Worm (Caenorhabditis elegans) whole organism, mixed stage, embryonic: ENCODE data around the gene kin-5.

Experiments
- M03D4.4 ChIP-seq: sonication (generic microtip); optimal IDR thresholded peaks from 2 replicates; lab custom pipeline; 2017; ENCODE audit warnings: mild to moderate bottlenecking, missing genetic modification characterization, missing compliant biosample characterization
- blmp-1 ChIP-seq: fragments of 150-350 bp; optimal IDR thresholded peaks from 2 replicates; lab custom pipeline; 2014; ENCODE audit warnings: missing biosample characterization, missing genetic modification characterization
- ceh-39 ChIP-seq: fragments of 150-350 bp; optimal IDR thresholded peaks from 2 replicates; lab custom pipeline; 2014; ENCODE audit warnings: missing biosample characterization, missing genetic modification characterization
- ceh-43 ChIP-seq: fragments of 200-800 bp; sonication (Bioruptor generic); optimal IDR thresholded peaks from 2 replicates; lab custom pipeline; 2018; ENCODE audit warnings: mild to moderate bottlenecking, missing genetic modification characterization, moderate library complexity, missing compliant biosample characterization
- ceh-83 ChIP-seq: fragments of 200-800 bp; sonication (Bioruptor generic); optimal IDR thresholded peaks from 2 replicates; lab custom pipeline; 2018; ENCODE audit warnings: mild to moderate bottlenecking, missing genetic modification characterization, missing compliant biosample characterization
- ces-1 ChIP-seq: fragments of 150-350 bp; optimal IDR thresholded peaks from 2 replicates; lab custom pipeline; 2014; ENCODE audit warnings: missing biosample characterization, missing genetic modification reagents, missing genetic modification characterization
- cnd-1 ChIP-seq: fragments of 200-800 bp; sonication (Bioruptor generic); optimal IDR thresholded peaks from 2 replicates; lab custom pipeline; 2018; ENCODE audit warnings: mild to moderate bottlenecking, missing genetic modification characterization, missing compliant biosample characterization
- drap-1 ChIP-seq: fragments of 200-800 bp; sonication (Bioruptor generic); optimal IDR thresholded peaks from 3 replicates; lab custom pipeline; 2018; ENCODE audit warnings: mild to moderate bottlenecking, missing genetic modification characterization, missing compliant biosample characterization
- elt-1 ChIP-seq: sonication (generic microtip); optimal IDR thresholded peaks from 2 replicates; lab custom pipeline; 2017; ENCODE audit warnings: missing genetic modification characterization, mild to moderate bottlenecking, missing compliant biosample characterization, antibody characterized with exemption, moderate library complexity, borderline replicate concordance; ENCODE audit not compliant: insufficient read depth
- elt-3 ChIP-seq: fragments of 150-350 bp; optimal IDR thresholded peaks from 2 replicates; lab custom pipeline; 2014; ENCODE audit warnings: missing biosample characterization, missing genetic modification characterization
- flh-1 ChIP-seq: fragments of 200-800 bp; sonication (Bioruptor generic); optimal IDR thresholded peaks from 2 replicates; lab custom pipeline; 2018; ENCODE audit warnings: mild to moderate bottlenecking, missing genetic modification characterization, moderate library complexity, missing compliant biosample characterization
- hlh-1 ChIP-seq: fragments of 150-350 bp; optimal IDR thresholded peaks from 2 replicates; lab custom pipeline; 2014; ENCODE audit warnings: missing biosample characterization, missing genetic modification reagents, missing genetic modification characterization
- lin-13 ChIP-seq: fragments of 150-350 bp; optimal IDR thresholded peaks from 2 replicates; lab custom pipeline; 2014; ENCODE audit warnings: missing biosample characterization, missing genetic modification characterization
- lin-32 ChIP-seq: fragments of 200-800 bp; sonication (Bioruptor generic); optimal IDR thresholded peaks from 2 replicates; lab custom pipeline; 2018; ENCODE audit warnings: mild to moderate bottlenecking, missing genetic modification characterization, missing compliant biosample characterization
- lsy-2 ChIP-seq: fragments of 150-350 bp; optimal IDR thresholded peaks from 2 replicates; lab custom pipeline; 2014; ENCODE audit warnings: missing biosample characterization, missing genetic modification characterization
- mab-5 ChIP-seq: fragments of 150-350 bp; optimal IDR thresholded peaks from 2 replicates; lab custom pipeline; 2014; ENCODE audit warnings: missing biosample characterization, missing genetic modification characterization
- mls-2 ChIP-seq: sonication (generic microtip); optimal IDR thresholded peaks from 2 replicates; lab custom pipeline; 2016; ENCODE audit warnings: mild to moderate bottlenecking, missing genetic modification characterization, moderate library complexity, missing compliant biosample characterization
- nhr-12 ChIP-seq: fragments of 150-350 bp; optimal IDR thresholded peaks from 2 replicates; lab custom pipeline; 2014; ENCODE audit warnings: missing biosample characterization, missing genetic modification characterization
- nhr-2 ChIP-seq: fragments of 150-350 bp; optimal IDR thresholded peaks from 2 replicates; lab custom pipeline; 2014; ENCODE audit warnings: missing biosample characterization, missing genetic modification characterization
- nhr-237 ChIP-seq: fragments of 150-350 bp; optimal IDR thresholded peaks from 2 replicates; lab custom pipeline; 2014; ENCODE audit warnings: missing biosample characterization, missing genetic modification characterization
- nhr-28 ChIP-seq: fragments of 150-350 bp; optimal IDR thresholded peaks from 2 replicates; lab custom pipeline; 2014; ENCODE audit warnings: missing biosample characterization, missing genetic modification characterization
- nhr-76 ChIP-seq: sonication (generic microtip); optimal IDR thresholded peaks from 2 replicates; lab custom pipeline; 2017; ENCODE audit warnings: missing biosample characterization, missing genetic modification characterization
- pha-4 ChIP-seq: fragments of 150-350 bp; optimal IDR thresholded peaks from 2 replicates; lab custom pipeline; 2018; ENCODE audit warnings: missing biosample characterization, missing genetic modification reagents, missing genetic modification characterization
- sem-2 ChIP-seq: fragments of 200-800 bp; sonication (Bioruptor generic); optimal IDR thresholded peaks from 2 replicates; lab custom pipeline; 2018; ENCODE audit warnings: mild to moderate bottlenecking, missing genetic modification characterization, missing compliant biosample characterization
- snpc-4 ChIP-seq: fragments of 150-350 bp; optimal IDR thresholded peaks from 2 replicates; lab custom pipeline; 2014; ENCODE audit warnings: missing biosample characterization, missing genetic modification characterization
- sptf-1 ChIP-seq: sonication (generic microtip); optimal IDR thresholded peaks from 2 replicates; lab custom pipeline; 2017; ENCODE audit warnings: mild to moderate bottlenecking, missing genetic modification characterization, moderate library complexity, missing compliant biosample characterization
- tbx-8 ChIP-seq: fragments of 200-800 bp; sonication (Bioruptor generic); optimal IDR thresholded peaks from 2 replicates; lab custom pipeline; 2018; ENCODE audit warnings: mild to moderate bottlenecking, missing genetic modification characterization, moderate library complexity, missing compliant biosample characterization
- unc-120 ChIP-seq: sonication (generic microtip); optimal IDR thresholded peaks from 2 replicates; lab custom pipeline; 2017; ENCODE audit warnings: missing genetic modification characterization, missing compliant biosample characterization; ENCODE audit not compliant: poor library complexity, severe bottlenecking
- unc-39 ChIP-seq: fragments of 150-350 bp; optimal IDR thresholded peaks from 2 replicates; lab custom pipeline; 2014; ENCODE audit warnings: missing biosample characterization, missing genetic modification characterization
- unc-62 ChIP-seq: fragments of 150-350 bp; optimal IDR thresholded peaks from 2 replicates; lab custom pipeline; 2014; ENCODE audit warnings: missing biosample characterization, missing genetic modification reagents, missing genetic modification characterization
- zip-8 ChIP-seq: fragments of 150-350 bp; optimal IDR thresholded peaks from 2 replicates; lab custom pipeline; 2014; ENCODE audit warnings: missing biosample characterization, missing genetic modification characterization
- ztf-11 ChIP-seq: fragments of 150-350 bp; optimal IDR thresholded peaks from 2 replicates; lab custom pipeline; 2014; ENCODE audit warnings: missing biosample characterization, missing genetic modification characterization

The kin-5 gene

DNA sequence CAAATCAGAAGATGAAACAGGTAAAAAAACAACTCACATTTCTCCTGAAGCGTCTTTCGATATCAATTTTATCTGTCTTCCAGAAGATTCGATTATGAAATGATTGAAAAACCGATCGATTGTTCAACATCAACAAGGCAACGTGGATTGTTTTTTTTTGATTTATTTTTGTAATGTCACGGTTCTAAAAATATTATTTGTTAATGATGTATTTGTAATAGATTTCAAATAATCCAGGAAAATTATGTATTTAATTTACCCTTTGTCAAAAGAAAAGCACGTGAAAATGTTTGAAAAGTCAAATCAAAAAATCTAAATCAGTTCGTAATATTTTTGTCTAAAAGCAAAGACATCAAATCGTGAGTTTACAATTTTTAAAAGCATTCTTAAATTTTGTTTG, at the start of gene kin-5, which contains the start of gene C47E12.11:
TSS of gene kin-5 (minus strand) at position 101 of the 400 bp plus-strand sequence.
TSS of gene C47E12.11 (plus strand) at position 320 of the 400 bp plus-strand sequence.
- TF ChIP-seq elt-3 (tag; lab: Kevin White, UChicago), result no peak
- TF ChIP-seq unc-39, result no peak

DNA sequence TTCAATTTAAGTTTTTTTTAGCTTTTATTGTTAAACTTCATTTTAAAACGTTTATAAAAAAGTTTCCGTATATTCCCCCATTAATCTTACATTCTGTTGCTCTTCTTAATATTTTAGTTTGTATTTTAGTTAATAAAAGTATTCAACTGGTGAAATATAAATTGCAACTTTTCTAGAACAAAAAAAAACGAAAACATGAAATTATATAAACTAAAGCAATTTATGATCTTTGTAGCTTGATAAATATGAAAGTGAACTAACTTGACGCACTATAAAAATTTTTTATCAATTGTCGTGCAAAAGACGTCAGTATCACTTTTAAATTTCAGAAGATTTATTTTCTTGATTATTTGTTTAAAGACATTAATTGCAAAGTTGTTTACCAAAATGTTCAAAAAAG, 48.7 kb upstream of the kin-5 start, which contains the start of gene F44D12.2:
TSS of gene F44D12.2 (minus strand) at position 101 of the 400 bp plus-strand sequence.
- TF ChIP-seq lin-13 (tag; lab: Kevin White, UChicago) (no peak), zip-8 (tag; lab: Kevin White, UChicago) (no peak), ztf-11 (tag; lab: Kevin White, UChicago) (no peak), sptf-1 (tag; lab: Kevin White, UChicago) (no peak), mab-5 (tag; lab: Kevin White, UChicago) (no peak), M03D4.4 (tag; lab: Kevin White, UChicago) (no peak), sem-2 (GFP tag; lab: Kevin White, UChicago) (no peak), ceh-39 (no peak), lin-32 (GFP tag; lab: Kevin White, UChicago) (no peak), mls-2 (tag; lab: Kevin White, UChicago) (no peak), nhr-12 (tag; lab: Kevin White, UChicago) (no peak), cnd-1 (tag; lab: Kevin White, UChicago) (no peak)

DNA sequence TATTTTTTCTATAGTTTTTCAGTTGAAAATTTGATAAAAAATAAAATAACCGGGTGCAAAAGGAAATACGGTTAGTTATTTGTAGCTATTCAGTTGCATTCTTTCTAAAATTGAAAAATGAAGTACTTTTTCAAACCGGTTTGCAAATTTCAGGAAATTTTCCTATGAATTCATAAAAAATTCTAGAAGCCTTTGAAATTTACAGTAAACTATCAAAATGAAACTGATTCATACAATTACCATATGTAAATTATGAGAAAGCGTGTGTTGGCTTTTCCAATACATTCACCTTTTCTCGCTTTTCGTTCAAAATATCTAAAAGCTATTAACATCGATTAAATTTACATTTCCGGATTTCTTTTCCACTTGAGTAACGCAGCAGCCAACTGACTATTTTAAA, 48.0 kb upstream of the kin-5 start, which contains the start of gene ent-7:
TSS of gene ent-7 (plus strand) at position 301 of the 400 bp plus-strand sequence.
- no peak for TF ChIP-seq mls-2 (tag; lab: Kevin White, UChicago)
- TF ChIP-seq zip-8 (tag; lab: Kevin White, UChicago), result no peak
- TF ChIP-seq ces-1 (GFP tag; lab: Kevin White, UChicago), result no peak
- TF ChIP-seq hlh-1, result no peak
- no peak for TF ChIP-seq nhr-237 (tag; lab: Kevin White, UChicago)
- no peak for TF ChIP-seq ceh-83 (GFP tag; lab: Kevin White, UChicago)
- no peak for TF ChIP-seq unc-62 (GFP tag; lab: Kevin White, UChicago)
- no peak for TF ChIP-seq nhr-12 (tag; lab: Kevin White, UChicago)
- TF ChIP-seq unc-39, result no peak
- TF ChIP-seq snpc-4 (tag; lab: Kevin White, UChicago), result no peak
- no peak for TF ChIP-seq flh-1 (GFP tag; lab: Kevin White, UChicago)
- TF ChIP-seq unc-120, result no peak
- TF ChIP-seq ceh-43, result no peak

DNA sequence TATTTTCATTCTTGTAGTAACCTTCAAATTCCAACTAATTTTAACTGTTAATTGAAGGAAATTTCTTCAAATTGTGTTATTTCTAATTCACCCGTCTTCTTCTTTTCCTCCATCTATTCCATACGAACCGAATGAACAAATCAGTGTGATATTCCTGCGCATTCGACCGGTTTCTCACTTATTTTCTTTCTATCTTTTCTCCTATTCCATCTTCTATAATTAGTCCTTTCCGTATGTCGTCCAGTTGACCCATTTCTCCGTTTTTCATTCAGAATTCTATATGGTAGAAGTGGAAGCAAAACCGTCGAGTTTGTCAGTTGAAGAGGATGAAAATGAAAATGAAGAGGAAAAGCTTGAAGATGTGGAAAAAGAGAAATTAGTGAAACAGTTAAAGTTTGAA, 40.6 kb upstream of the kin-5 start, which contains the start of gene magu-4:
TSS of gene magu-4 (plus strand) at position 218 of the 400 bp plus-strand sequence.
- TF ChIP-seq ces-1 (GFP tag; lab: Kevin White, UChicago), result no peak
- no peak for TF ChIP-seq tbx-8 (GFP tag; lab: Kevin White, UChicago)
- TF ChIP-seq nhr-2 (tag; lab: Kevin White, UChicago), result no peak
- TF ChIP-seq unc-62 (GFP tag; lab: Kevin White, UChicago), result no peak
- TF ChIP-seq ceh-43, result no peak
- no peak for TF ChIP-seq ztf-11 (tag; lab: Kevin White, UChicago)
- no peak for TF ChIP-seq flh-1 (GFP tag; lab: Kevin White, UChicago)
- no peak for TF ChIP-seq mls-2 (tag; lab: Kevin White, UChicago)
- TF ChIP-seq unc-120, result no peak
- no peak for TF ChIP-seq unc-39
- TF ChIP-seq lsy-2 (tag; lab: Kevin White, UChicago), result no peak

DNA sequence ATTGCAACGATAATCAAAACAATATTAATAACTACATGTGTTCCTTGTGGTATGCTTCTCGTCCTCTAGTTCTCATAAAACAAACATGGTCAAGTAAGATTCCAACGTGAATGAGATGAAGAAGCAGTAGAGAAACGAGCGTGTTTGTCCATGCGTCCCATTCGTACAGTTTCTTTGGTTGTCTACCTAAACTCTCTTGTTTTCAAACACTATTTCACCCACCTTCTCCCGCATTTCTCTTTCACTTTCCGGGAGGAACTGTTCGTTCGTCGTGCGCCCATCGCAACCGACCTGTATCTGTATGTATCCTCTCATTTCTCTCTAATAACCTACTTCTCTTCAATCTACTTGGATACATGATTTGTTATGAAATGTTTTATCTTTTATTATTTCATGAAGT, 38.8 kb upstream of the kin-5 start:
- TF ChIP-seq nhr-237 (tag; lab: Kevin White, UChicago), result peak; percentile 15
- no peak for TF ChIP-seq ceh-43
- TF ChIP-seq nhr-28 (tag; lab: Kevin White, UChicago), result no peak
- TF ChIP-seq ztf-11 (tag; lab: Kevin White, UChicago), result no peak
- peak; percentile 82 for TF ChIP-seq blmp-1 (tag; lab: Kevin White, UChicago)
- TF ChIP-seq pha-4 (tag; lab: Kevin White, UChicago), result peak; percentile 57

DNA sequence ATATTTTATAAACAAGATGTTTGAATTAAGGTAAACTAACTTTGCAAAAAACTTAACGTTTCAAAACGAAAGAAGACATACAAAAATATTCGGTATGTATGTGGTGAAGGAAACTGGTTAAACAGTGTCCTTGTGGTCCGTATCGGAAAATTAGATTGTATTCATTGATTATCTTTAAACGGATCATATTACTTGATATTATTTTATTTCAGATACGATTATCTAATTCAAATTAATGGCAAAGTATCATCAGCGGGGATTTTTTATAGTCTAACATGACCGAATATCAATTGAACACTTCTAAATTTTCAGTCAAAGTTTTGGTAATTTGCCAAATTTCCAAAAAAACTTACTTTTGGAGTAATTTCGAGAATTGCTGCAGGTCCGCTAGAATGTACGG, 37.8 kb upstream of the kin-5 start, which contains the start of gene C47E12.13:
TSS of gene C47E12.13 (minus strand) at position 101 of the 400 bp plus-strand sequence.
- TF ChIP-seq nhr-76 (tag; lab: Kevin White, UChicago) (no peak), lin-13 (tag; lab: Kevin White, UChicago) (no peak), hlh-1 (no peak), pha-4 (tag; lab: Kevin White, UChicago) (no peak), nhr-237 (tag; lab: Kevin White, UChicago) (no peak), drap-1 (no peak), ceh-83 (GFP tag; lab: Kevin White, UChicago) (no peak), ces-1 (GFP tag; lab: Kevin White, UChicago) (no peak), nhr-12 (tag; lab: Kevin White, UChicago) (no peak), elt-1 (no peak), sptf-1 (tag; lab: Kevin White, UChicago) (no peak)
